Fruit fly (Drosophila melanogaster) whole organism, wandering third instar larva: ENCODE data around the gene Naa30B.

Experiments used
- CG32264 ChIP-seq: fragments of 200-800 bp; sonication (Bioruptor generic); optimal IDR thresholded peaks from 2 replicates; lab custom pipeline; 2016; ENCODE audit warnings: missing biosample characterization, missing genetic modification characterization
- CG9705 ChIP-seq: fragments of 200-800 bp; sonication (Bioruptor generic); optimal IDR thresholded peaks from 2 replicates; lab custom pipeline; 2018; ENCODE audit warnings: missing biosample characterization, mild to moderate bottlenecking, missing genetic modification characterization
- CrebA ChIP-seq: fragments of 200-800 bp; sonication (Bioruptor generic); optimal IDR thresholded peaks from 2 replicates; lab custom pipeline; 2016; ENCODE audit warnings: missing biosample characterization, mild to moderate bottlenecking, missing genetic modification characterization, borderline replicate concordance
- GATAd ChIP-seq: sonication (Bioruptor generic); optimal IDR thresholded peaks from 2 replicates; lab custom pipeline; 2016; ENCODE audit warnings: missing biosample characterization, missing genetic modification characterization
- Hnf4 ChIP-seq: fragments of 200-800 bp; sonication (Bioruptor generic); optimal IDR thresholded peaks from 2 replicates; lab custom pipeline; 2016; ENCODE audit warnings: missing biosample characterization, mild to moderate bottlenecking, missing genetic modification characterization
- Hr78 ChIP-seq: fragments of >200 bp; optimal IDR thresholded peaks from 2 replicates; lab custom pipeline; 2017; ENCODE audit warnings: missing biosample characterization, missing genetic modification characterization
- Jra ChIP-seq: sonication (Bioruptor generic); optimal IDR thresholded peaks from 2 replicates; lab custom pipeline; 2016; ENCODE audit warnings: missing biosample characterization, missing genetic modification characterization
- Mio ChIP-seq: sonication (Bioruptor generic); optimal IDR thresholded peaks from 2 replicates; lab custom pipeline; 2016; ENCODE audit warnings: missing biosample characterization, missing genetic modification characterization
- N ChIP-seq: fragments of >200 bp; optimal IDR thresholded peaks from 2 replicates; lab custom pipeline; 2018; ENCODE audit warnings: missing biosample characterization, missing external identifiers, missing genetic modification characterization
- OdsH ChIP-seq: fragments of 200-800 bp; sonication (Bioruptor generic); optimal IDR thresholded peaks from 2 replicates; lab custom pipeline; 2016; ENCODE audit warnings: missing biosample characterization, mild to moderate bottlenecking, missing genetic modification characterization
- Sp1 ChIP-seq: fragments of 200-800 bp; sonication (Bioruptor generic); optimal IDR thresholded peaks from 3 replicates; lab custom pipeline; 2019; ENCODE audit warnings: missing biosample characterization, mild to moderate bottlenecking, missing genetic modification characterization, moderate library complexity
- dl ChIP-seq, 2 experiments: fragments of 175-275, 200-275 bp in 1 of 2; fragments of 200-275 bp in 1 of 2; sonication (Bioruptor generic); optimal IDR thresholded peaks; lab custom pipeline; 2018; ENCODE audit warnings: mild to moderate bottlenecking in 2 of 2, missing biosample characterization in 2 of 2, missing genetic modification characterization in 2 of 2, moderate library complexity in 2 of 2; ENCODE audit not compliant: partially characterized antibody in 2 of 2, insufficient read depth in 1 of 2
- dmrt93B ChIP-seq: fragments of 200-800 bp; sonication (Bioruptor generic); optimal IDR thresholded peaks from 2 replicates; lab custom pipeline; 2018; ENCODE audit warnings: missing biosample characterization, mild to moderate bottlenecking, missing genetic modification characterization
- ey ChIP-seq: fragments of 200-800 bp; sonication (Bioruptor generic); optimal IDR thresholded peaks from 2 replicates; lab custom pipeline; 2016; ENCODE audit warnings: missing biosample characterization, missing genetic modification characterization
- foxo ChIP-seq, 2 experiments: fragments of 200-800 bp; sonication (Bioruptor generic); optimal IDR thresholded peaks; 2 replicates in 1 of 2; 3 replicates in 1 of 2; lab custom pipeline; 2016 to 2017; ENCODE audit warnings: missing biosample characterization in 2 of 2, missing genetic modification characterization in 2 of 2
- h ChIP-seq: fragments of 200-800 bp; sonication (Bioruptor generic); optimal IDR thresholded peaks from 3 replicates; lab custom pipeline; 2016; ENCODE audit warnings: missing biosample characterization, mild to moderate bottlenecking, missing genetic modification characterization
- jim ChIP-seq: fragments of 175-275, 200-325 bp; sonication (Bioruptor generic); optimal IDR thresholded peaks from 2 replicates; lab custom pipeline; 2016; ENCODE audit warnings: missing biosample characterization, mild to moderate bottlenecking, missing genetic modification characterization
- lola ChIP-seq: fragments of >200 bp; optimal IDR thresholded peaks from 2 replicates; lab custom pipeline; 2017; ENCODE audit warnings: missing biosample characterization, missing genetic modification characterization
- pan ChIP-seq: fragments of >200 bp; optimal IDR thresholded peaks from 2 replicates; lab custom pipeline; 2017
- psq ChIP-seq: fragments of 200-800 bp; sonication (Bioruptor generic); optimal IDR thresholded peaks from 3 replicates; lab custom pipeline; 2017; ENCODE audit warnings: missing biosample characterization, mild to moderate bottlenecking, missing genetic modification characterization, moderate library complexity
- tai ChIP-seq: sonication (Bioruptor generic); optimal IDR thresholded peaks from 2 replicates; lab custom pipeline; 2016; ENCODE audit warnings: missing biosample characterization, missing genetic modification characterization

The Naa30B gene

dm6 chr3L:1423371-1423770 lies 48.5 kb downstream of the Naa30B start, which contains the start of gene CG9173:
Gene CG9173, minus strand, starts transcription at chr3L:1423471.
- no peak for TF ChIP-seq dmrt93B (GFP tag; lab: Kevin White, UChicago)
- TF ChIP-seq GATAd: no peak
- no peak for TF ChIP-seq foxo (GFP tag; optimal IDR thresholded peaks at IDR 0.05; lab: Kevin White, UChicago)
- TF ChIP-seq CrebA (GFP tag; lab: Kevin White, UChicago): no peak
- no peak for TF ChIP-seq Hnf4
- TF ChIP-seq Mio (GFP tag; lab: Kevin White, UChicago): no peak
- no peak for TF ChIP-seq Sp1 (GFP tag; lab: Kevin White, UChicago)
- no peak for TF ChIP-seq jim (GFP tag; lab: Kevin White, UChicago)
- no peak for TF ChIP-seq N (GFP tag; lab: Kevin White, UChicago)
- no peak for TF ChIP-seq h (GFP tag; lab: Kevin White, UChicago)
- no peak for TF ChIP-seq ey
- no peak for TF ChIP-seq lola (GFP tag; lab: Kevin White, UChicago)
- no peak for TF ChIP-seq Jra (GFP tag; lab: Kevin White, UChicago)
- TF ChIP-seq dl (GFP tag; optimal IDR thresholded peaks at IDR 0.05; lab: Kevin White, UChicago; ENCODE audit: insufficient read depth in 1 of 2, partially characterized antibody in 2 of 2): no peak
- TF ChIP-seq Hr78 (GFP tag; lab: Kevin White, UChicago): no peak

DNA sequence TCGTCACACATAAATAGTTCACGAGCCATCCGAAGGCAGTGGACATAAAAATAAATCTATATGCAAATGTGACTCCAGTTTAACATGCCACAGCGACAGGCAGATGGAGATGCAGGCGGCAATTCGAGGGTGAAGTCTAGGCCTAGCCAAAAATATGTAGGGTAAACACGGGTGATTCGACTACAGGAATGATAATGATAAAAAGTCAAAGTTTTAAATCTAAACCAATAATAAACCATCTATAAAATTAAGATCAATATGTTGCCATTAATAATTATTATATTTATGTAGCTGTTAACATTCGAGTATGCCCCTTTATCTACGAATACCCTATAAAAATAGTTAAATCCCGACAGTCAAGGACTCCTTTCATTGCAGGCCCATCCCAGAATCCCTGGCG lies 50.9 kb downstream of the Naa30B start:
- no peak for TF ChIP-seq tai (GFP tag; lab: Kevin White, UChicago)
- TF ChIP-seq OdsH (GFP tag; lab: Kevin White, UChicago): no peak
- TF ChIP-seq Jra (GFP tag; lab: Kevin White, UChicago): no peak
- TF ChIP-seq psq (GFP tag; lab: Kevin White, UChicago): no peak
- TF ChIP-seq pan (lab: Kevin White, UChicago): no peak
- TF ChIP-seq Sp1 (GFP tag; lab: Kevin White, UChicago): no peak
- TF ChIP-seq CG9705: no peak
- no peak for TF ChIP-seq CG32264 (GFP tag; lab: Kevin White, UChicago)
